Worm (Caenorhabditis elegans): ENCODE measurements around the gene R07H5.9.
"Not testable (repeated sequence)": the region's sequence is repeated elsewhere in the genome, so short reads cannot be mapped to it uniquely, and the experiment has no call there.

R07H5.9 gene

DNA sequence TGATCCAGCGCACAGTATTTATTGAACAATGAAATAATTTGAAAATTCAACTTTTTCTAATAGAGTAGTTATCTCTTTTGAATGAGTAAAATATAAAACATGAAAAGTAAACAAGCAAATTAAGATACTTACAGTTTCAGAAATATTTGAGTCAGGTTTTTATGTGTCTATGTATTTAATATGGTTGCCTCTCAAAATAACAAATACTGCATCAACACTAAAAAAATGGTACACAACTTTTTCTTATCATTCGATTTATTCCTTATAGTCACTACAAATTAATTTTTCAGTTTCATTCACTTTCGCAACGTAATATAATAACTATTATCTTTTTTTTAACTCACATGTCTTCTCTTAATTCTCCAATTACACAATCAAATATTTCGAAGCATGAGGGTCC lies 40.1 kb downstream of the R07H5.9 start:
- TF ChIP-seq dao-5 (tag; optimal IDR thresholded peaks at IDR 0.05) (no peak), him-1 (tag; optimal IDR thresholded peaks at IDR 0.05) (no peak), W03F9.2 (tag; optimal IDR thresholded peaks at IDR 0.05) (no peak)

DNA sequence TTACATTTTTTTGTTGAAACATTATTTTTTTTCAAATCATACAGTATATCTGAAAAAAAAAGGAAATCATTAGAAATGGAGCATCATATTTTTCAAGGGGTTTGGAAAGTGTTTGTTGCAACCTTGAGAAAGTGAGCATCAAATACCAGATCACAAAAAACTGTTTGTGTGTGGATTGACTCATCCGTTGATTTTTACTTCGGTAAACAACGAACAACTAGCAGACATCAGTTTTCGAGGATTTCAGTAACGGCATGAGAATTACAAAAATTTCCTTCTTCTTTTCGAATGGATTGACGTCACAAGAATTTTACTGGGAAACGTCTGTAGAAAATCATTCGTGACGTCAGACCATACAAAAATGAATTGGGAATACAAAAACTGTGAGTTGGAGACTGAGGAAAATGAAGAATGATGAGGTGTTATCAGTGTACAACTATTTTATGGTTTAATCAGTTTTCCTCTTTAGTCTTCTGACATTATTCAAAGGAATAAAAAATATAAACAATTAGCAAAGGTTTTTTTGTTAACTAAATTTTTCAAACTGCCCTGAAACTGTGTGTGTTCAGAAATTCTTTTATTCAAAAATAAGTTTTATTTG lies 40.8 kb downstream of the R07H5.9 start, which contains the start of gene C05C12.4:
Gene C05C12.4, minus strand, starts transcription at position 51 of the 601 bp plus-strand sequence.
- TF ChIP-seq W03F9.2 (tag; optimal IDR thresholded peaks at IDR 0.05) (no peak), him-1 (tag; optimal IDR thresholded peaks at IDR 0.05) (no peak), dao-5 (tag; optimal IDR thresholded peaks at IDR 0.05) (no peak)

DNA sequence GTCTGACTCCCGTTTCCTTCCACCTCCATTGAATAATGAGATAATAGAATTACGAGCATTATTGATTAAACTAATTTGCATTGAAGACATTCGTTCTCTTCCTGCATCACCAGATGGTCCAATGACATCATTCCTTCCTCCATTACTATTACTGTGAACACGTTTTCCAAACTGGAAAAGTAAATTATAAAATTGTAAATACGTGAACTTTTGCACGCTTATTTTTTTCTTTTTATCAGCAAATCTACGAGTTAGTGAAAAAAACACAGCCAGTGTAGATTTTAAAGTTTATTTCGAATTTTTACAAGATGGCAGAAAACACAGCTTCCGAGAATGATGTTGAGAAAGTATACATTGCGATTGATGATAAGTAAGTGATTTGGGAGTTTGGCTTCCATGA lies 46.4 kb downstream of the R07H5.9 start, which contains the start of gene C05C12.1:
Gene C05C12.1, plus strand, starts transcription at position 301 of the 400 bp plus-strand sequence.
- not testable (repeated sequence) for TF ChIP-seq dao-5, him-1, W03F9.2 (tag; optimal IDR thresholded peaks at IDR 0.05)

DNA sequence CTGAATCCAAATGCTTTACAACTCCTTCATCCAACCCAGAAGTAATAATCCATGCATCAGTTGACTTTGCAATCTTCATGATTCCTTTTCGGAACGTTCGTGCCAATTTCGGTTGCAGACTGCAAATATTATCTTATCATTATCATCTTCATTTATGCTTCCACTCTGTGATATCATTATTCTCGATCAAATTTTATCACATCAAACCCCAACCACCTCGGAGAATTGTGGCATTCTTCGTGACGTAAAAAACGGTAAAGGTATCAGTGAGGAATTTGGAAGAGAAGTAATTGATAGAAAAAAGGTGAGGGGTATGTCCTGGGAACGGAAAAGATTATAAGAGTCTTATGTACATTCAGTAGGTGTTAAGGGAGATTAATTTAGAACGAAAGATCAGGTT lies 50.2 kb downstream of the R07H5.9 start:
- TF ChIP-seq dao-5 (tag; optimal IDR thresholded peaks at IDR 0.05) (no peak), him-1 (tag; optimal IDR thresholded peaks at IDR 0.05) (no peak), W03F9.2 (tag; optimal IDR thresholded peaks at IDR 0.05) (no peak)
